Worm (Caenorhabditis elegans) whole organism, L4 larva: ENCODE results near the gene srt-64.

Experiments
- aly-2 ChIP-seq: sonication (generic microtip); optimal IDR thresholded peaks from 2 replicates; lab custom pipeline; 2018; ENCODE audit warnings: missing biosample characterization, missing genetic modification characterization
- cey-2 ChIP-seq: sonication (generic microtip); optimal IDR thresholded peaks from 3 replicates; lab custom pipeline; 2017; ENCODE audit warnings: missing genetic modification characterization, mild to moderate bottlenecking, missing compliant biosample characterization, antibody characterized with exemption, borderline replicate concordance; ENCODE audit not compliant: insufficient read depth
- dve-1 ChIP-seq: sonication (generic microtip); optimal IDR thresholded peaks from 2 replicates; lab custom pipeline; 2017; ENCODE audit warnings: antibody characterized with exemption, mild to moderate bottlenecking, missing genetic modification characterization, missing compliant biosample characterization; ENCODE audit not compliant: insufficient read depth
- fos-1 ChIP-seq: fragments of 150-350 bp; optimal IDR thresholded peaks from 2 replicates; lab custom pipeline; 2014; ENCODE audit warnings: missing biosample characterization, missing genetic modification characterization
- mep-1 ChIP-seq: fragments of 150-350 bp; sonication (generic microtip); optimal IDR thresholded peaks from 3 replicates; lab custom pipeline; 2014; ENCODE audit warnings: missing biosample characterization, missing genetic modification characterization

- TF ChIP-seq dve-1 (no peak), aly-2 (no peak), mep-1 (tag; lab: Kevin White, UChicago) (no peak), cey-2 (tag; lab: Kevin White, UChicago) (no peak), fos-1 (tag; lab: Kevin White, UChicago) (no peak)
Measured at ce11 chrV:5137919-5138318, 31.6 kb downstream of the srt-64 start, which contains the start of gene F14F9.3.
